Worm (Caenorhabditis elegans) whole organism, L4/young adult: ENCODE results near the gene rsa-2.

Experiments used
- W03F9.2 ChIP-seq: fragments of 150-350 bp; optimal IDR thresholded peaks from 2 replicates; lab custom pipeline; 2014; ENCODE audit warnings: missing biosample characterization, missing genetic modification characterization
- dao-5 ChIP-seq: sonication (generic microtip); optimal IDR thresholded peaks from 2 replicates; lab custom pipeline; 2016; ENCODE audit warnings: missing genotype, missing genetic modification characterization, moderate library complexity, missing compliant biosample characterization
- him-1 ChIP-seq: sonication (generic microtip); optimal IDR thresholded peaks from 2 replicates; lab custom pipeline; 2016; ENCODE audit warnings: missing genotype, missing genetic modification reagents, missing genetic modification characterization, missing compliant biosample characterization

DNA sequence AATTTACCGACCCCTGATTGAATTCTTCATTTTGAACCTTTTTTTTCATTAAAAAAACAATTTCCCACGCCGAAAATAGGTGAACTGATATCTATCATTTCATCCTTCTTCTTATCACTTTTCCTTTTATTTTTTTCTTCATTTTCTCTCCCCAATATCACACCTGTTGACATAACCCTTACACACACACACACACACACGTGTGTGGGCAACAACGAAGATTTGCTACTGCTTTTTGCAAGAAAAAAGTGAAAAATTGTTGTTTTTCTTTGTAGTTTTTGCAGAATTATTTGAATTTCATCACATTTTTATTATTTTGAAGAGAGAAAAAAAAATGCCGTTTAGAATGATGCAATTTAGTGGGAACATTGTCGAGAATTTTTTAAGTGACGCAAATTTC is 22.7 kb upstream of the rsa-2 start:
- TF ChIP-seq dao-5 (tag; lab: Kevin White, UChicago) (no peak), W03F9.2 (no peak), him-1 (tag; lab: Kevin White, UChicago) (no peak)
